Worm (Caenorhabditis elegans): ENCODE results near the gene T04F3.5.

ce11 chrV:11800486-11800885, 40.0 kb downstream of the T04F3.5 start:
- TF ChIP-seq ztf-29 (GFP tag; IDR thresholded peaks at IDR 0.05) (no peak), flt-1 (GFP tag; IDR thresholded peaks at IDR 0.05) (no peak), med-1 (GFP tag; optimal IDR thresholded peaks at IDR 0.05; ENCODE audit: insufficient read depth) (no peak), cog-1 (tag; optimal IDR thresholded peaks at IDR 0.05) (no peak), tab-1 (GFP tag; IDR thresholded peaks at IDR 0.05) (no peak)

Measured in whole organism, midembryonic.